Worm (Caenorhabditis elegans) whole organism, L4 larva: ENCODE data around the gene nhr-10.

ENCODE experiments used
- F26F4.8 ChIP-seq: fragments of 200-800 bp; sonication (Bioruptor generic); conservative IDR thresholded peaks from 2 replicates; pipeline ENCODE4 v1.3.6; 2022; ENCODE audit warnings: missing genetic modification characterization, missing compliant biosample characterization
- F44E2.7 ChIP-seq: fragments of 200-800 bp; sonication (Bioruptor generic); IDR thresholded peaks from 2 replicates; pipeline ENCODE4 v2.1.2; 2022; ENCODE audit warnings: missing genetic modification characterization, missing compliant biosample characterization
- F49E8.2 ChIP-seq: sonication (generic microtip); optimal IDR thresholded peaks from 2 replicates; lab custom pipeline; 2016; ENCODE audit warnings: missing compliant biosample characterization, mild to moderate bottlenecking, missing genetic modification characterization, borderline replicate concordance
- T20F7.1 ChIP-seq: fragments of 200-800 bp; sonication (Bioruptor generic); optimal IDR thresholded peaks from 2 replicates; lab custom pipeline; 2018; ENCODE audit warnings: mild to moderate bottlenecking, missing genetic modification characterization, missing compliant biosample characterization
- T26A8.4 ChIP-seq: fragments of 200-800 bp; sonication (Bioruptor generic); IDR thresholded peaks from 2 replicates; pipeline ENCODE4 v1.3.6; 2022; ENCODE audit warnings: missing genetic modification characterization, missing compliant biosample characterization
- Y105C5A.15 ChIP-seq: fragments of 200-800 bp; sonication (Bioruptor generic); IDR thresholded peaks from 2 replicates; pipeline ENCODE4 v1.3.6; 2022; ENCODE audit warnings: missing genetic modification characterization, missing compliant biosample characterization
- Y48G9A.11 ChIP-seq: fragments of 200-800 bp; sonication (Bioruptor generic); IDR thresholded peaks from 2 replicates; pipeline ENCODE4 v1.3.6; 2022; ENCODE audit warnings: missing genetic modification reagents, missing genetic modification characterization, missing compliant biosample characterization
- Y5F2A.4 ChIP-seq: fragments of 200-800 bp; sonication (Bioruptor generic); optimal IDR thresholded peaks from 2 replicates; lab custom pipeline; 2018; ENCODE audit warnings: mild to moderate bottlenecking, missing genetic modification characterization, missing compliant biosample characterization
- Y75B8A.6 ChIP-seq: fragments of 200-800 bp; sonication (Bioruptor generic); IDR thresholded peaks from 2 replicates; pipeline ENCODE4 v1.3.6; 2022; ENCODE audit warnings: missing genetic modification reagents, missing genetic modification characterization, missing compliant biosample characterization
- ZK337.2 ChIP-seq: fragments of 200-800 bp; sonication (Bioruptor generic); IDR thresholded peaks from 2 replicates; pipeline ENCODE4 v1.3.6; 2022; ENCODE audit warnings: missing genetic modification reagents, missing genetic modification characterization, missing compliant biosample characterization
- ZK546.5 ChIP-seq, 2 experiments: sonication (generic microtip); optimal IDR thresholded peaks; 2 replicates each; lab custom pipeline; 2017; ENCODE audit warnings: missing biosample characterization in 2 of 2, missing genetic modification characterization in 2 of 2
- ceh-20 ChIP-seq: fragments of 200-800 bp; sonication (Bioruptor generic); IDR thresholded peaks from 2 replicates; pipeline ENCODE4 v1.3.6; 2022; ENCODE audit warnings: missing genetic modification reagents, missing genetic modification characterization, missing compliant biosample characterization
- ceh-32 ChIP-seq: sonication (generic microtip); optimal IDR thresholded peaks from 2 replicates; lab custom pipeline; 2016; ENCODE audit warnings: mild to moderate bottlenecking, missing genetic modification characterization, missing compliant biosample characterization; ENCODE audit not compliant: poor library complexity
- cey-2 ChIP-seq: sonication (generic microtip); optimal IDR thresholded peaks from 3 replicates; lab custom pipeline; 2017; ENCODE audit warnings: missing genetic modification characterization, mild to moderate bottlenecking, missing compliant biosample characterization, antibody characterized with exemption, borderline replicate concordance; ENCODE audit not compliant: insufficient read depth
- daf-12 ChIP-seq: fragments of 150-350 bp; optimal IDR thresholded peaks from 2 replicates; lab custom pipeline; 2014; ENCODE audit warnings: missing biosample characterization, missing genetic modification reagents, missing genetic modification characterization
- dmd-6 ChIP-seq: fragments of 200-800 bp; sonication (Bioruptor generic); IDR thresholded peaks from 2 replicates; pipeline ENCODE4 v1.3.6; 2022; ENCODE audit warnings: missing genetic modification reagents, missing genetic modification characterization, missing compliant biosample characterization
- duxl-1 ChIP-seq: sonication (generic microtip); optimal IDR thresholded peaks from 2 replicates; lab custom pipeline; 2016; ENCODE audit warnings: mild to moderate bottlenecking, missing genetic modification characterization, moderate library complexity, missing compliant biosample characterization; ENCODE audit not compliant: poor library complexity
- gei-8 ChIP-seq: fragments of 200-800 bp; sonication (Bioruptor generic); optimal IDR thresholded peaks from 2 replicates; lab custom pipeline; 2018; ENCODE audit warnings: mild to moderate bottlenecking, missing genetic modification characterization, missing compliant biosample characterization
- hlh-11 ChIP-seq: fragments of 200-800 bp; sonication (Bioruptor generic); optimal IDR thresholded peaks from 2 replicates; lab custom pipeline; 2018; ENCODE audit warnings: mild to moderate bottlenecking, missing genetic modification characterization, missing compliant biosample characterization
- hlh-30 ChIP-seq: sonication (generic microtip); optimal IDR thresholded peaks from 2 replicates; lab custom pipeline; 2017; ENCODE audit warnings: antibody characterized with exemption, mild to moderate bottlenecking, missing genetic modification characterization, missing compliant biosample characterization; ENCODE audit not compliant: insufficient read depth
- hmg-1.1 ChIP-seq: fragments of 200-800 bp; sonication (Bioruptor generic); IDR thresholded peaks from 2 replicates; pipeline ENCODE4 v1.3.6; 2022; ENCODE audit warnings: missing genetic modification reagents, missing genetic modification characterization, missing compliant biosample characterization
- lin-1 ChIP-seq: fragments of 200-800 bp; sonication (Bioruptor generic); IDR thresholded peaks from 2 replicates; pipeline ENCODE4 v1.3.6; 2022; ENCODE audit warnings: missing genetic modification reagents, missing genetic modification characterization, missing compliant biosample characterization
- lir-3 ChIP-seq: sonication (generic microtip); optimal IDR thresholded peaks from 2 replicates; lab custom pipeline; 2016; ENCODE audit warnings: mild to moderate bottlenecking, missing genetic modification characterization, missing compliant biosample characterization
- mdl-1 ChIP-seq, 2 experiments: fragments of 150-350 bp in 1 of 2; sonication (generic microtip) in 1 of 2; optimal IDR thresholded peaks; 2 replicates each; lab custom pipeline; 2014 to 2017; ENCODE audit warnings: missing biosample characterization in 2 of 2, missing genetic modification characterization in 2 of 2
- mep-1 ChIP-seq: fragments of 150-350 bp; sonication (generic microtip); optimal IDR thresholded peaks from 3 replicates; lab custom pipeline; 2014; ENCODE audit warnings: missing biosample characterization, missing genetic modification characterization
- mxl-3 ChIP-seq: fragments of 200-800 bp; sonication (Bioruptor generic); optimal IDR thresholded peaks from 2 replicates; lab custom pipeline; 2018; ENCODE audit warnings: mild to moderate bottlenecking, missing genetic modification characterization, missing compliant biosample characterization
- nhr-111 ChIP-seq: fragments of 200-800 bp; sonication (Bioruptor generic); optimal IDR thresholded peaks from 2 replicates; lab custom pipeline; 2018; ENCODE audit warnings: mild to moderate bottlenecking, missing genetic modification characterization, missing compliant biosample characterization
- nhr-237 ChIP-seq: sonication (generic microtip); optimal IDR thresholded peaks from 2 replicates; lab custom pipeline; 2017; ENCODE audit warnings: missing biosample characterization, missing genetic modification characterization
- nhr-28 ChIP-seq: fragments of 150-350 bp; optimal IDR thresholded peaks from 2 replicates; lab custom pipeline; 2014; ENCODE audit warnings: missing biosample characterization, missing genetic modification characterization
- nhr-41 ChIP-seq: fragments of 200-800 bp; sonication (Bioruptor generic); IDR thresholded peaks from 2 replicates; pipeline ENCODE4 v1.3.6; 2022; ENCODE audit warnings: missing genetic modification reagents, missing genetic modification characterization, missing compliant biosample characterization
- nhr-42 ChIP-seq: fragments of 200-800 bp; sonication (Bioruptor generic); IDR thresholded peaks from 2 replicates; pipeline ENCODE4 v1.3.6; 2022; ENCODE audit warnings: missing genetic modification characterization, missing compliant biosample characterization
- nhr-48 ChIP-seq: sonication (generic microtip); optimal IDR thresholded peaks from 2 replicates; lab custom pipeline; 2016; ENCODE audit warnings: mild to moderate bottlenecking, missing genetic modification characterization, missing compliant biosample characterization
- pqm-1 ChIP-seq: sonication (generic microtip); optimal IDR thresholded peaks from 2 replicates; lab custom pipeline; 2017; ENCODE audit warnings: missing biosample characterization, missing genetic modification characterization
- set-16 ChIP-seq: fragments of 200-800 bp; sonication (Bioruptor generic); IDR thresholded peaks from 2 replicates; pipeline ENCODE4 v1.3.6; 2022; ENCODE audit warnings: missing genetic modification reagents, missing genetic modification characterization, missing compliant biosample characterization
- snpc-1.2 ChIP-seq: fragments of 200-800 bp; sonication (Bioruptor generic); IDR thresholded peaks from 2 replicates; pipeline ENCODE4 v1.3.6; 2022; ENCODE audit warnings: missing genetic modification reagents, missing genetic modification characterization, missing compliant biosample characterization
- snpc-4 ChIP-seq: fragments of 150-350 bp; optimal IDR thresholded peaks from 2 replicates; lab custom pipeline; 2014; ENCODE audit warnings: missing biosample characterization, missing genetic modification characterization
- spr-1 ChIP-seq: sonication (generic microtip); optimal IDR thresholded peaks from 2 replicates; lab custom pipeline; 2016; ENCODE audit warnings: mild to moderate bottlenecking, missing genetic modification characterization, missing compliant biosample characterization
- spr-3 ChIP-seq: fragments of 200-800 bp; sonication (Bioruptor generic); optimal IDR thresholded peaks from 2 replicates; lab custom pipeline; 2018; ENCODE audit warnings: mild to moderate bottlenecking, missing genetic modification characterization, missing compliant biosample characterization
- tag-97 ChIP-seq: fragments of 200-800 bp; sonication (Bioruptor generic); IDR thresholded peaks from 2 replicates; pipeline ENCODE4 v1.3.6; 2022; ENCODE audit warnings: missing genetic modification characterization, missing compliant biosample characterization
- unc-130 ChIP-seq: sonication (generic microtip); optimal IDR thresholded peaks from 2 replicates; lab custom pipeline; 2016; ENCODE audit warnings: missing genetic modification reagents, missing genetic modification characterization, missing compliant biosample characterization
- unc-39 ChIP-seq: sonication (generic microtip); optimal IDR thresholded peaks from 2 replicates; lab custom pipeline; 2017; ENCODE audit warnings: missing biosample characterization, missing genetic modification characterization
- vab-7 ChIP-seq: fragments of 200-800 bp; sonication (Bioruptor generic); IDR thresholded peaks from 2 replicates; pipeline ENCODE4 v1.3.6; 2022; ENCODE audit warnings: missing genetic modification reagents, missing genetic modification characterization, missing compliant biosample characterization
- zfp-2 ChIP-seq: sonication (generic microtip); optimal IDR thresholded peaks from 2 replicates; lab custom pipeline; 2016; ENCODE audit warnings: mild to moderate bottlenecking, missing genetic modification characterization, missing compliant biosample characterization
- zfp-3 ChIP-seq: fragments of 200-800 bp; sonication (Bioruptor generic); conservative IDR thresholded peaks from 2 replicates; pipeline ENCODE4 v1.3.6; 2022; ENCODE audit warnings: missing genetic modification reagents, missing genetic modification characterization, missing compliant biosample characterization
- zip-2 ChIP-seq: fragments of 150-350 bp; optimal IDR thresholded peaks from 2 replicates; lab custom pipeline; 2014; ENCODE audit warnings: missing biosample characterization, missing genetic modification characterization
- ztf-11 ChIP-seq: fragments of 150-350 bp; optimal IDR thresholded peaks from 2 replicates; lab custom pipeline; 2014; ENCODE audit warnings: missing biosample characterization, missing genetic modification characterization

nhr-10 gene

DNA sequence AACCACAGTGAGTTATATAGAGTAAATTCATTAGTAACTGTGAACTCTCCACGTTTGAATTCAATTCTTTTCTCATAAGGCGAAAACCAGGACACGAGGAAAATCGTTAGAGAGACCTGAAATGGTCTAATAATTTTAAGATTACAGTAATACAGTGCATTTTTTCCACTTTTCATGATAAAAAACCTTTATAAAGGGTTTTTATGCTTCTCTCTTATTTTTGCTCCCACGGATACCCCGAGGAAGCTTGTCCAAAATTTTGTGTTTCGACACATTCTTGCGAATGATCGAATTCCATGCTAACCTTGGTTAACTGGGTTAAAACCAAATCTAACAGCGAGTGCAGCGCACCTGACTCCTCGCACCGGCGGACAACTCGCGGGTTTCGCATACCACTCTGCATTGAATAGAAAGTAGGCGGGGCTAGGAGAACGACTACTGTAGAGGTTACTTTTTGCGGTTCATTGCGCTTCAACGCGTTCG, 25.0 kb upstream of the nhr-10 start (continued):
- peak; percentile 88 for TF ChIP-seq T26A8.4 (GFP tag; lab: Robert Waterston, UW)
- TF ChIP-seq ceh-32, result no peak
- TF ChIP-seq zfp-2 (tag; lab: Kevin White, UChicago), result no peak
- no peak for TF ChIP-seq lir-3 (tag; lab: Kevin White, UChicago)
- no peak for TF ChIP-seq T20F7.1 (GFP tag; lab: Kevin White, UChicago)
- TF ChIP-seq hlh-30 (tag; lab: Kevin White, UChicago), result peak; percentile 32

DNA sequence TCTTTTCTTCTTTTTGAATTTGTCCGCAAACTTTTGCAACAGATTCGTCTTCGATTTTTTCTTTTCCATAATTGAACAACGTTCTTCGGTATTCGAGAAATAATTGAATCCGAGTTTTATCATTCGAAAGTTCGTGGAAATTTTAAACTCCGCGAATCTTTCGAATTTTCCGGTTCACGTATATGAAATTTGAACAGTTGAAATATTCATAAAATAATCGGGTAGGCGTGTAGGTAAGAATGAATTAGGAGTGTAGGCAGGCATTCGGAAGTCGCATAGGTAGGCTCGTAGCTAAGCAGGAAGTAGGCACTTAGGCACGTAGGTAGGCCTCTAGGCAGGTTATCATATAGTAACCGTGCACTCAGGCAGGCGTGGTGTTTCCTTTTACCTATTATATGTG, 22.9 kb upstream of the nhr-10 start, which contains the start of gene B0280.11:
TSS of gene B0280.11 (minus strand) at position 101 of the 400 bp plus-strand sequence.
- TF ChIP-seq dmd-6 (GFP tag; lab: Robert Waterston, UW), result no peak
- no peak for TF ChIP-seq Y5F2A.4
- TF ChIP-seq zfp-3, result no peak
- TF ChIP-seq mep-1 (tag; lab: Kevin White, UChicago), result no peak

DNA sequence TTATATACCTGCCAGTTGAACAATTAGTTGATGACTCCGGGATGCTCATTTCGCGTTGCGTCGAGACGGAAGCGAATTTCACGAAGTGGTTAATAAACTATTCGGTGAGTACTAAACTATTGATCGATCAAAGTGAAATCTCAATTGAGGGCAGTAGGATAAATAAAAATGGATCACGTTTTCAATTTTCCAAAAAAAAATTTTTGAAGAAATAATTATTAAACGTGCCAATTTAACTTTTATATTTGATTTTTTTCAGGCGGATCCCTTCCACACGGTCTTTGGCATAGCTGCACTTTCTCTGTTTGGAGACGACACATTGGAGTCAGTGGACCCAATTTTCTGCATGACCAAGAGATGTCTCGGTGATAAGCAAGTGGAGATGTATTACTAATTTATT, 20.8 kb upstream of the nhr-10 start, which contains the start of gene B0280.17:
TSS of gene B0280.17 (minus strand) at position 101 of the 400 bp plus-strand sequence.
- no peak for TF ChIP-seq cey-2 (tag; lab: Kevin White, UChicago)
- no peak for TF ChIP-seq spr-3 (GFP tag; lab: Kevin White, UChicago)
- no peak for TF ChIP-seq vab-7 (GFP tag; lab: Robert Waterston, UW)
- TF ChIP-seq snpc-1.2, result no peak
- TF ChIP-seq unc-39 (tag; lab: Kevin White, UChicago), result no peak
- no peak for TF ChIP-seq set-16
- TF ChIP-seq Y105C5A.15 (GFP tag; lab: Robert Waterston, UW), result no peak
- TF ChIP-seq nhr-111, result no peak
- no peak for TF ChIP-seq gei-8
- no peak for TF ChIP-seq duxl-1
- TF ChIP-seq ZK337.2 (GFP tag; lab: Robert Waterston, UW), result no peak
- no peak for TF ChIP-seq mdl-1 (tag; optimal IDR thresholded peaks at IDR 0.05; lab: Kevin White, UChicago)
- TF ChIP-seq Y5F2A.4, result no peak

DNA sequence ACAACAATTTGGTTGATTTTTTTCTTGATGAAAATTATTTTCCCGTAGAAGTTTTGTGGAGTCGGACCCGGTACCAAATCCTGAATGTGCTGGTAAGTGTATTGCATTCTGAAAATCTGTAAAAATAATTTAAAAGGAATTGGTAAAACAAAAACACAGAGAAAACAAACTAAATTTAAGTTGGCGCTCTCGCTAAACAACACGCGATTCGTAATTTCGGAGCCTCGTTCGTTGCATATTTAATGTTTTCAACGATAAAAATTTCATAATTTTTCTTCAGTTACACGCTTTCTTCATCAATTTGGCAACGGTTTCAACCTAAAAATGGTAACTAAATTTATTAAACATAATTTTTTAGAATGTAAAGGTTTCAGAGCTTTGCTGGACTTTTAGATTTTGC, 18.3 kb upstream of the nhr-10 start, which contains the start of the genes pot-1 and ggtb-1:
TSS of gene pot-1 (minus strand) at position 120 of the 400 bp plus-strand sequence.
TSS of gene ggtb-1 (plus strand) at position 208 of the 400 bp plus-strand sequence.
- TF ChIP-seq unc-39 (tag; lab: Kevin White, UChicago), result no peak
- TF ChIP-seq zfp-2 (tag; lab: Kevin White, UChicago), result no peak
- TF ChIP-seq cey-2 (tag; lab: Kevin White, UChicago), result no peak
- no peak for TF ChIP-seq F44E2.7 (GFP tag; lab: Robert Waterston, UW)
- TF ChIP-seq T26A8.4 (GFP tag; lab: Robert Waterston, UW), result no peak
- TF ChIP-seq snpc-4 (tag; lab: Kevin White, UChicago), result no peak
- no peak for TF ChIP-seq spr-3 (GFP tag; lab: Kevin White, UChicago)
- TF ChIP-seq nhr-42 (GFP tag; lab: Robert Waterston, UW), result no peak
- TF ChIP-seq F26F4.8, result no peak
- no peak for TF ChIP-seq hmg-1.1
- TF ChIP-seq ZK546.5 (tag; optimal IDR thresholded peaks at IDR 0.05; lab: Kevin White, UChicago), result no peak
- no peak for TF ChIP-seq nhr-237 (tag; lab: Kevin White, UChicago)
- TF ChIP-seq ztf-11 (tag; lab: Kevin White, UChicago), result no peak
- no peak for TF ChIP-seq unc-130 (GFP tag; lab: Kevin White, UChicago)
- no peak for TF ChIP-seq lin-1 (GFP tag; lab: Robert Waterston, UW)
- TF ChIP-seq nhr-28 (tag; lab: Kevin White, UChicago), result no peak
- no peak for TF ChIP-seq zip-2 (tag; lab: Kevin White, UChicago)
- TF ChIP-seq Y75B8A.6 (GFP tag; lab: Robert Waterston, UW), result no peak
- TF ChIP-seq F49E8.2 (tag; lab: Kevin White, UChicago), result no peak
- no peak for TF ChIP-seq ceh-20 (GFP tag; lab: Robert Waterston, UW)
- peak; percentile 81 for TF ChIP-seq Y48G9A.11 (GFP tag; lab: Robert Waterston, UW)
- peak; percentile 92 for TF ChIP-seq T20F7.1 (GFP tag; lab: Kevin White, UChicago)
- TF ChIP-seq pqm-1 (tag; lab: Kevin White, UChicago), result no peak
- TF ChIP-seq nhr-48, result no peak
- no peak for TF ChIP-seq spr-1 (tag; lab: Kevin White, UChicago)
- no peak for TF ChIP-seq hlh-11 (tag; lab: Kevin White, UChicago)
- no peak for TF ChIP-seq mxl-3 (GFP tag; lab: Kevin White, UChicago)
- TF ChIP-seq nhr-41 (GFP tag; lab: Robert Waterston, UW), result no peak
- TF ChIP-seq daf-12 (tag; lab: Kevin White, UChicago), result no peak
- no peak for TF ChIP-seq tag-97 (GFP tag; lab: Robert Waterston, UW)
